Fruit fly (Drosophila melanogaster) Kc167 (cell line): ENCODE measurements around the gene mtg.

ENCODE experiments used
- Myc ChIP-seq: fragments of >200 bp; optimal IDR thresholded peaks from 2 replicates; lab custom pipeline; 2017; ENCODE audit warnings: missing external identifiers
- Sin3A ChIP-seq: fragments of >200 bp; optimal IDR thresholded peaks from 2 replicates; lab custom pipeline; 2018; ENCODE audit warnings: missing external identifiers
- h ChIP-seq: fragments of >200 bp; optimal IDR thresholded peaks from 3 replicates; lab custom pipeline; 2018; ENCODE audit warnings: missing external identifiers
- insv ChIP-seq: fragments of >200 bp; optimal IDR thresholded peaks from 3 replicates; lab custom pipeline; 2018; ENCODE audit warnings: missing external identifiers
- psq ChIP-seq: fragments of >200 bp; optimal IDR thresholded peaks from 2 replicates; lab custom pipeline; 2017; ENCODE audit warnings: missing external identifiers
- ttk ChIP-seq: sonication (Bioruptor generic); optimal IDR thresholded peaks from 2 replicates; lab custom pipeline; 2017; ENCODE audit warnings: missing external identifiers

Gene mtg

DNA sequence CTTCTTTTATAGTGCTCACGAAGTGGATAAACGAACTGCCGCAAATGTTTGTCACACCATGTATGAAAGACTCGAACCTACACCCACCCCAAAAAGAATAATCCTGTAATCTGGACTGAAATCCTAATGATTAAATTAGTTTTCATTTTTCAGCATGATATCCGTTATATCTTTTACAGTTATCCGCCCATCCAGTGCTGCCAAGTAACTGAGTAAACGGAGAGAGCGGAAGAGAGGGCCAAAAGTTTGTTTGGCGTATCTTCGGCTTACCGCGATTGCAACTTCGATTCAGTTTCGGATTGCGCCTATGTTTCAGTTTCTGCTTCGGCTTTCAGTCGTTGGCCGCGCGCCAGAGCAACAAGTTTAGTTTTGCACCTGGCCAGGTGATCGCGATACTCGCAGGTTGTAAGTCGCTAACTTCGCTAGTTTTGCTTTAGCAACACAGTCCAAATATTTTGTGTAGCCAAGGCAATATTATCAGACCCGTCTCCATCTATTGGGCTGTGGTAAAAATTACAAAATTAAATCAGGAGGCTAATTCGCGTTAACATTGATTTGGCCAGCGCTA lies at the start of gene mtg:
mtg (plus strand) TSS at position 332 of the 568 bp plus-strand sequence.
- TF ChIP-seq h (lab: Kevin White, UChicago) (no peak), insv (no peak), Myc (lab: Kevin White, UChicago) (no peak), Sin3A (lab: Kevin White, UChicago) (no peak), ttk (lab: Kevin White, UChicago) (no peak), psq (lab: Kevin White, UChicago) (no peak)

DNA sequence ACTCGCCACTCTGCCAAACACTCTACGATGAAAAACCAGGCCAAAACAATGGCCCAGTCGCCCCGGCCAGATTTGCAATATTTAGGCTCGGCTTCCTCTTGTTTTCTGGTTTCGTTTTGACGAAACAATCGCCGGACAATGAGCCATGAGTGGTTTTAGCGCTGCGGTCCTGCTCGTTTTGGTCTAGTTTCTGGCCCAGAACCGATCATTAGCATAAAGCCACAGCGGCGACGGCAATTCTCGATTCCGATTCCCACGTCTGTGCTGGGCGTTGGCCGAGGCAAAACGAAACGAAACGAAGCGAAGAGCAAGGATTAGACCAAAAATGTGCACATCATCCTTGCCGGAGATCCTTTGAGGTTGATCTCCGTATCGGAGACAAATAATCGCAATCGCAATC lies 46.9 kb upstream of the mtg start:
- no peak for TF ChIP-seq insv
- no peak for TF ChIP-seq h (lab: Kevin White, UChicago)
- no peak for TF ChIP-seq Sin3A (lab: Kevin White, UChicago)
- TF ChIP-seq Myc (lab: Kevin White, UChicago): no peak
- no peak for TF ChIP-seq ttk (lab: Kevin White, UChicago)
- no peak for TF ChIP-seq psq (lab: Kevin White, UChicago)

DNA sequence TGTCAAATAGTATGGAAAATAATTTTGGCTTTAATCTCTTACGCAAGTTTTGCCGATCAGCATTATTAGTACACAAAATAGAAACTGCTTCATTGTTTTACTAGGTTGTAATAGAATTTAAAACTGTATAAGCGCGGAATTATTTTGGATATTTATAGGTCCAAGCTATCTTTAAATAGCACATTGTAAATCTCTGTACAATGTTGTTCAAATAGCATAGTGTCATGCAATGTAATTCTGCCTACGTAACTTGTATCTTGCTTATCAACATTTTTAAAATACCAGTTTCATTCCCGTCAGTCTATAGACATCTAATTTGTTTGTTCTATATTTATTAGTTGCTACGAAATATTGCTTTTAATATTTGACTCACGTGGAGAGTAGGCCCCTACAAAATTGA lies 45.6 kb upstream of the mtg start, which contains the start of gene CheA84a:
CheA84a (minus strand) TSS at position 101 of the 400 bp plus-strand sequence.
- no peak for TF ChIP-seq h (lab: Kevin White, UChicago)
- no peak for TF ChIP-seq insv
- no peak for TF ChIP-seq Sin3A (lab: Kevin White, UChicago)
- no peak for TF ChIP-seq ttk (lab: Kevin White, UChicago)
- no peak for TF ChIP-seq psq (lab: Kevin White, UChicago)
- TF ChIP-seq Myc (lab: Kevin White, UChicago): no peak

DNA sequence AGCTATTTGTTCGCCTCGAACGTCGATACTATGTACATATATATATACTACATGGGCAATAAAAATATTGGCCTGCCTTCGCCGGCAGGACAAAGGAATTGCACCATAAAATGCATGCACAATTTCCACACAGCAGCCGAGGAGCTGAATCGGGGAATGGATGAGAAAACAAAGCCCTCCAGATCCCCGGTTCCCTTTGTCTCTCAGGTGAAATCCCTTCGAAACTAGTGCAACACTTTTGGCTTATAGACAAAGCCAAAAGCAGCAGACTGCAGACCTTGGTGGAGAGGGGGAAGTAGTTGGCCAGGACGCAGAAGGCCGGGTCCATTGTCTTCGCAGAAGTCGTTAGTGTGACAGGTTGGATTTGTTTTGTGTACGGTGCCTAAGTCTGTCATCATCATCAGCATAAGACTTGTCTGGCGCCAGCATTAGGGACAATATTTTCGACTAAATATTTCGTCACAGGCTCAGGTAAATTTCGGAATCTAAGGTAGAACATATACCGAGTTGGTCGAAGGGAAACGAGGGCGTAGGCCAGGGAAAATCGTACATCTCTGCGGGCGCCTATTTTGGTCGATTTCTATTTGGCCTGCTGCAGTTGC lies 44.9 kb upstream of the mtg start:
- TF ChIP-seq insv (no peak), ttk (lab: Kevin White, UChicago) (no peak), Sin3A (lab: Kevin White, UChicago) (no peak), psq (lab: Kevin White, UChicago) (no peak), Myc (lab: Kevin White, UChicago) (no peak), h (lab: Kevin White, UChicago) (no peak)

DNA sequence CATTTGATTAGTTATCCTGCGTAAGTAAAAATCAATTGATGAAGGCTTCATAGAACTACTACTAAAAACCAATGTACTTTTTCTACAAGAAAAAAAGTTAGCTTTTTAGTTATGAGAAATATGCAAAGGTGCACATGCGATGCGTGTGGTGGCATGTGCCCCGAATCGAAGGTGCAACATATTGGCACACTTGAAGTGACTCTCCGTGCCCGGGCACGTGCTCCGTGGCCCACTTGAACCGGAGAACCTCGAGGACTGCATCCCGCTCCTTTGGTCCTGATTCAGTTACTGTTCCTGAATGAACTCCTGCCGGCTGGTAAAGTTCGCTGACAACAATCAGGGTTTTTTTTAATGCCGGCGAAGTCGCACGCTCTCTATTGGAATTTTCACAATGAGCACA lies 44.3 kb upstream of the mtg start:
- TF ChIP-seq ttk (lab: Kevin White, UChicago): no peak
- no peak for TF ChIP-seq Myc (lab: Kevin White, UChicago)
- no peak for TF ChIP-seq h (lab: Kevin White, UChicago)
- no peak for TF ChIP-seq psq (lab: Kevin White, UChicago)
- TF ChIP-seq Sin3A (lab: Kevin White, UChicago): no peak
- TF ChIP-seq insv: no peak

DNA sequence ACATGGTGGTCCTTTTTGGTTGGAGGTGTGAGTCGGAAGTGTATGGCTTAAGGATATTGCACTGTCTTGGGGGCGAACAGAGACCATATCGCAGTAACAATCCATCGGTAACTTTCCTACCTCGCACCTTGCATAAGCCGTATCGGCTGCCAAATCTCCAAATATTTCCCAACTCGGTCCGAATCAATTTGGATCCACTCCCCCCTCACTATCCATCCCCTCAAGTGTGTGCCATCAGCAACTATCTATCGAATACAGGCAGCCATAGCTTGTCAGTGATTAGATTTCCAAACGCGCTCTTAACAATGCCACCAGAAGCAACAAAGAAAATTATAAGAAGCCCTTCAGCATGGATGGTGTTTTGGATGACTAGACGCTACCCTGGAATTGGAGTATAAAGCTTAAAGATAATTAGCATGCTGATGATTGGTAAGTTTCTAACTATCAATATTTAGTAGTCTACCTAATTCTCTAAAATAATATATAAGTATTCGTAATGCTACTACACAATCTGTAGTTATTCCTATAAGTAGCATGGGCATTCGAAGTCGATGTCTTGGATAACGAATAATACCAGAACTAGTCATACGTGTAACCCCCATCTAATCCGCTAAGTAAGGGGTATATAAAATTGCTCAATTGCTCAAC lies 43.5 kb upstream of the mtg start:
- TF ChIP-seq insv (no peak), Myc (lab: Kevin White, UChicago) (no peak), h (lab: Kevin White, UChicago) (no peak), psq (lab: Kevin White, UChicago) (no peak), Sin3A (lab: Kevin White, UChicago) (no peak), ttk (lab: Kevin White, UChicago) (no peak)

DNA sequence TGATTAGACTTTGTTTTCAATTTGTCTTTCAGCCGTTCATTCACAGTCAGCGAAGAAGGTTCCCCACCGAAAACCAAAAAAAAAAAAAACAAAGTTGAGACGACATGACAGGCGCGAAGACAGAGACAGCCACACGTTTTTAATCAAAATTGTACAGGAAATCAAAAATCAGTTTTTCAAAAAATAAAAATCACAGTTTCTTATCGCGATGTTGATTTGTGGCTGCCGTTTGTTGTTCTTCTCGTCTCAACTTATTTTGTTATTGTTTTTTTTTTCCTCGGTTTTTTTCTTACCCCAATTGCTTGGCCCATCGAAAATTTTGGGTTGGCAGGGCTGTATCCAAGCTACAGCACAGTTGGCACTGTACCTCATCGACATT lies 43.0 kb upstream of the mtg start:
- TF ChIP-seq Sin3A (lab: Kevin White, UChicago): no peak
- TF ChIP-seq ttk (lab: Kevin White, UChicago): no peak
- TF ChIP-seq insv: no peak
- TF ChIP-seq psq (lab: Kevin White, UChicago): no peak
- no peak for TF ChIP-seq h (lab: Kevin White, UChicago)
- no peak for TF ChIP-seq Myc (lab: Kevin White, UChicago)

DNA sequence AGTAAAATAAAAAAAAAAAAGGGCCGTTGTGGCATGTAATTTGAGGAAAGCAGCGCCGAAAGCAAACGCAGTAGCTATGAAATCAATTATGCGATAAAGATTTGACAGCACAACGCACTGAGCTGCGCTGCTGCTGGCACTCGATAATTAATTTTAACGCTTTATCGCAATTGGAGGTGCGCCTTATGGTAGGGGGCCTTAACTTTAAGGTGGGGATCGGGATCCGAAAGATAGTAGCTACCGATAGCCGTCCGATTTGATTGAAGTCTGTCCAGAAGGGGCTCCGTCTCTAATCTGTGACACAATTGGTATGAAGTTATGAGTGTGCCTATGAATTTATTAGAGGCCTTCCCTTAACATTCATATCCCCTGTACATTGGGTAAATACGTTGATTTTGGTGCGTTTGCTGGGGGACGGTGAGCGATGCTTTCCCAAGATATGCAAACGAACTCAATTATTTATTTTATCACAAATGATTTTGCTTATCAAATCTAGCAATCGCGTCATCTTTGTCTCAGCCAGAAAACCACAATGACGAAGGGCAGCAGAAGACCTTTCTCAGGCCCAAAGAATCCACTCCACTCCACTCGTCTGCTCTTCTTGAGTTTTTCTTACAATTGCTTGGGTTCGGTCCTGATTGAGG lies 41.8 kb upstream of the mtg start:
- TF ChIP-seq psq (lab: Kevin White, UChicago): no peak

DNA sequence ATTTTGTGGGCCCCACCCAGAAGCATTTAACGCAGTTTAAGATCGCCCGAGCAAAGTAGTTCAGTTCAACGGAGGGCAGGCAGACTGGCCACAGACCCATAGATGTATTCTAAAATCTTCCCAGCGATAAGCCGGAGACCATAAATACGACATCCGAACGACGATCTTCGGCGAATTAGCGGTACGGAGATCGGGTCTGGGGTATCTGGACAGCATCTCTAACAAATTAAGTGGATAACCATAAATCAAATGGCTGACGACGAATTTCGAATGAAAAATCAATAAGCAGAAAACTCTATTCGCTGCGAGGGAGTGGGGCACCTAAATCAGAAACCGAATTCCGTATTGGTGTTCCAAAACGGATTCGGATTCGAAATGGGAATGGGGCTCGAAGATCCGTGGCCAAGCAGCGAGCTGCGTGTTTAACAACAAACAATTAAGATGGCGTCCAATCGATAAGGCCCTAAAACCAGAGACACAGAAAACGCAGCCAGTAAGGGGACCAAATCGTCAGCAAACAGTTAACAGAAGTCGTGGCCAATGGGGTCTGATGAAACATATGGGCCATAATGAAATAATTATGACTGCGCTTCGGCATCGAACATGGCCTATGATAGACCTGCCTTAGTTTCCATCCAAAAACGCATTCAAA lies 39.3 kb upstream of the mtg start:
- TF ChIP-seq ttk (lab: Kevin White, UChicago): no peak
- TF ChIP-seq psq (lab: Kevin White, UChicago): no peak
- no peak for TF ChIP-seq Sin3A (lab: Kevin White, UChicago)
- no peak for TF ChIP-seq insv
- TF ChIP-seq h (lab: Kevin White, UChicago): no peak
- no peak for TF ChIP-seq Myc (lab: Kevin White, UChicago)

DNA sequence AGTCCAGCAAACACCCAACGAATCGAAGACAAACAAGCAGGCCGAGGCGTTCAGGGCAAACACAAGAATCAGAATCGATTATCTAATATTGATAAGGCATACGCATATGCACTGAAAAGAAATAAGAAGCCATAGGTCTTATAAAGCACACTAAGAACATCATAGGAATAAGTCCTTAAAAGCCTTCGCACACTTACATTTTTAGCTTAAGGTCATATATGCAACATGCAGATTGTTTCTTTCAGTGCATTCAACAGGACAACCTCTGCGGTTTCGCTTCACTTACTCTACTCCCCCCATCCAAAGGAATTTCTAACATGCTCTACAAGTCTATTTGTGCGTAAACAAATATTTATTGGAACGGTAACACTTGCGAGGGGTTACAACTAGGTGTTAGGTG lies 37.7 kb upstream of the mtg start:
- no peak for TF ChIP-seq psq (lab: Kevin White, UChicago)
- TF ChIP-seq Sin3A (lab: Kevin White, UChicago): no peak
- no peak for TF ChIP-seq h (lab: Kevin White, UChicago)
- TF ChIP-seq Myc (lab: Kevin White, UChicago): no peak
- TF ChIP-seq insv: no peak
- TF ChIP-seq ttk (lab: Kevin White, UChicago): no peak

DNA sequence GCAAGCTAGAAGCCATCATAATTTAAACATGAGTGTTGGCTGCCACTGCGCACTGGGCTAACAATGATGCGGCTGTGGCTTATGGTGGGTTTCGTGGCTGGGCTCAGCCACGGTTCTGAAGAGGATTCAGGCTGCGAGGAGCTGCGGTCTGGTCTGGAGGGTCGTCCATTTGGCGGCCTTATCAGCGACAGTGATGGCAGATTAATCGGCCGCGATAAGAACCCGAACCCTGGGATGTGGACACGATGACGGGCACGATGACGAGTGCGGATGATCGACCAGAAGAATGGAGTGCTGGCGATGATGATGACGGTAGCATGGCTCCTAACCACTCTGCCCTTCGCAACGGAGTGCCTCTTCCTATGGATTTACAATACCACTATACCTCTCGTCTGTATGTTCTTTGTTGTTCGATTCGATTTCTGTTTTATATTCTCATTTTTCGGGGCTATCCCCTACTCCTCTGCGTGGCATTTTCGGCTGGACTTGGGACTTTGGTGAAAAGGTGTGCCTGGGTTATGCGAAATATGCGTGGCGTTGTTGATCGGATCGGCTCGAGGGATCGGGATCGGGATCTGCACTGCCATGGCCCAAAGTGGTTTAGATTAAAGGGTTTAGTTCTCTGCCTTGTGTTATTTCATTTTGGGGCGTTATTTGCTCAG lies 34.6 kb upstream of the mtg start:
- no peak for TF ChIP-seq ttk (lab: Kevin White, UChicago)
- TF ChIP-seq h (lab: Kevin White, UChicago): no peak
- no peak for TF ChIP-seq psq (lab: Kevin White, UChicago)
- TF ChIP-seq insv: no peak
- TF ChIP-seq Sin3A (lab: Kevin White, UChicago): no peak
- no peak for TF ChIP-seq Myc (lab: Kevin White, UChicago)
